Fruit fly (Drosophila melanogaster): ENCODE data around the gene SmydA-2.

SmydA-2 gene

dm6 chr3L:19041665-19042385, 38.8 kb upstream of the SmydA-2 start (continued):
- TF ChIP-seq CG11762 (GFP tag; optimal IDR thresholded peaks at IDR 0.05; ENCODE audit: insufficient read depth) (peak; percentile 86), CG8319 (GFP tag; optimal IDR thresholded peaks at IDR 0.05) (peak; percentile 82), Ets21C (GFP tag; optimal IDR thresholded peaks at IDR 0.05) (peak; percentile 76), eg (GFP tag; IDR thresholded peaks at IDR 0.05) (peak; percentile 57; the same call in 2 of the 3 replicates), dac (GFP tag; optimal IDR thresholded peaks at IDR 0.05) (peak; percentile 72), CG11902 (GFP tag; optimal IDR thresholded peaks at IDR 0.05) (peak; percentile 82), Lpt (GFP tag; optimal IDR thresholded peaks at IDR 0.05) (peak; percentile 58), achi (GFP tag; optimal IDR thresholded peaks at IDR 0.05) (peak; percentile 89), ss (GFP tag; optimal IDR thresholded peaks at IDR 0.05) (peak; percentile 71 to 90), acj6 (GFP tag; optimal IDR thresholded peaks at IDR 0.05) (peak; percentile 90), Hr38 (GFP tag; optimal IDR thresholded peaks at IDR 0.05) (no peak), CG15336 (GFP tag; IDR thresholded peaks at IDR 0.05) (peak; percentile 75), CG9139 (GFP tag; optimal IDR thresholded peaks at IDR 0.05) (peak; percentile 71), lz (GFP tag; optimal IDR thresholded peaks at IDR 0.05) (peak; percentile 87), cyc (GFP tag; optimal IDR thresholded peaks at IDR 0.05) (peak; percentile 78), CG4318 (GFP tag; optimal IDR thresholded peaks at IDR 0.05) (peak; percentile 89), CG6792 (GFP tag; optimal IDR thresholded peaks at IDR 0.05) (peak; percentile 90), CG10631 (GFP tag; optimal IDR thresholded peaks at IDR 0.05) (peak; percentile 92), Sox15 (GFP tag; optimal IDR thresholded peaks at IDR 0.05) (peak; percentile 91), svp (GFP tag) (peak; percentile 95), fkh (GFP tag; optimal IDR thresholded peaks at IDR 0.05) (no peak), dsx (GFP tag; optimal IDR thresholded peaks at IDR 0.05; ENCODE audit: poor library complexity, severe bottlenecking) (peak; percentile 75), Hr4 (GFP tag; optimal IDR thresholded peaks at IDR 0.05) (peak; percentile 89), Eip78C (GFP tag) (peak; percentile 98), spab (GFP tag; optimal IDR thresholded peaks at IDR 0.05) (peak; percentile 90), CG1621 (tag; optimal IDR thresholded peaks at IDR 0.05) (peak; percentile 56), CG34406 (GFP tag; optimal IDR thresholded peaks at IDR 0.05) (peak; percentile 90), salr (GFP tag; optimal IDR thresholded peaks at IDR 0.05) (peak; percentile 63 to 90), fd85E (GFP tag; optimal IDR thresholded peaks at IDR 0.05) (peak; percentile 64), net (GFP tag; optimal IDR thresholded peaks at IDR 0.05) (peak; percentile 90), vri (GFP tag; optimal IDR thresholded peaks at IDR 0.05) (peak; percentile 67), CG6808 (GFP tag; optimal IDR thresholded peaks at IDR 0.05) (peak; percentile 91), pdm3 (GFP tag; optimal IDR thresholded peaks at IDR 0.05) (peak; percentile 87)

dm6 chr3L:19041161-19041560, 38.1 kb upstream of the SmydA-2 start:
- TF ChIP-seq salr (GFP tag; optimal IDR thresholded peaks at IDR 0.05) (no peak), CG11902 (GFP tag; optimal IDR thresholded peaks at IDR 0.05) (no peak), lz (GFP tag; optimal IDR thresholded peaks at IDR 0.05) (no peak), CG10669 (GFP tag; optimal IDR thresholded peaks at IDR 0.05) (no peak), Eip78C (GFP tag) (no peak), esn (GFP tag; optimal IDR thresholded peaks at IDR 0.05) (no peak), Hr4 (GFP tag; optimal IDR thresholded peaks at IDR 0.05) (no peak), svp (GFP tag) (no peak), dsx (GFP tag; optimal IDR thresholded peaks at IDR 0.05; ENCODE audit: poor library complexity, severe bottlenecking) (no peak), fd59A (GFP tag; optimal IDR thresholded peaks at IDR 0.05) (no peak)

dm6 chr3L:19040155-19040644, 37.1 kb upstream of the SmydA-2 start:
- no peak for TF ChIP-seq esn (GFP tag; optimal IDR thresholded peaks at IDR 0.05)
- TF ChIP-seq Hr39 (GFP tag; optimal IDR thresholded peaks at IDR 0.05), result no peak
- TF ChIP-seq CG11762 (GFP tag; optimal IDR thresholded peaks at IDR 0.05; ENCODE audit: insufficient read depth), result no peak
- TF ChIP-seq CG10631 (GFP tag; optimal IDR thresholded peaks at IDR 0.05), result peak; percentile 8
- no peak for TF ChIP-seq dsx (GFP tag; optimal IDR thresholded peaks at IDR 0.05; ENCODE audit: poor library complexity, severe bottlenecking)
- TF ChIP-seq svp (GFP tag), result peak; percentile 86
- no peak for TF ChIP-seq salr (GFP tag; optimal IDR thresholded peaks at IDR 0.05)
- TF ChIP-seq CG10669 (GFP tag; optimal IDR thresholded peaks at IDR 0.05), result no peak
- no peak for TF ChIP-seq CG11902 (GFP tag; optimal IDR thresholded peaks at IDR 0.05)
- no peak for TF ChIP-seq CG32006 (GFP tag; optimal IDR thresholded peaks at IDR 0.05)
- no peak for TF ChIP-seq CG6163 (GFP tag; IDR thresholded peaks at IDR 0.05)
- TF ChIP-seq achi (GFP tag; optimal IDR thresholded peaks at IDR 0.05), result no peak
- TF ChIP-seq vri (GFP tag; optimal IDR thresholded peaks at IDR 0.05), result peak; percentile 53
- no peak for TF ChIP-seq spab (GFP tag; optimal IDR thresholded peaks at IDR 0.05)
- TF ChIP-seq CG4318 (GFP tag; optimal IDR thresholded peaks at IDR 0.05), result no peak
- peak; percentile 16; the same call in 1 of the 3 replicates for TF ChIP-seq eg (GFP tag; IDR thresholded peaks at IDR 0.05)
- no peak for TF ChIP-seq Smox (GFP tag; optimal IDR thresholded peaks at IDR 0.05)
- TF ChIP-seq Sox102F (GFP tag; optimal IDR thresholded peaks at IDR 0.05), result no peak
- TF ChIP-seq CG9139 (GFP tag; optimal IDR thresholded peaks at IDR 0.05), result no peak
- TF ChIP-seq CG11294 (GFP tag; IDR thresholded peaks at IDR 0.05), result no peak
- TF ChIP-seq CG6792 (GFP tag; optimal IDR thresholded peaks at IDR 0.05), result no peak
- no peak for TF ChIP-seq CG15336 (GFP tag; IDR thresholded peaks at IDR 0.05)
- TF ChIP-seq CG31627 (GFP tag; optimal IDR thresholded peaks at IDR 0.05), result no peak
- TF ChIP-seq Hr38 (GFP tag; optimal IDR thresholded peaks at IDR 0.05), result no peak
- TF ChIP-seq fd85E (GFP tag; optimal IDR thresholded peaks at IDR 0.05), result no peak
- TF ChIP-seq net (GFP tag; optimal IDR thresholded peaks at IDR 0.05), result peak; percentile 31
- TF ChIP-seq Lpt (GFP tag; optimal IDR thresholded peaks at IDR 0.05), result no peak
